Fruit fly (Drosophila melanogaster) whole organism, embryonic: ENCODE measurements around the gene CG43901.

Experiments
- Awh ChIP-seq: fragments of 200-800 bp; sonication (Bioruptor generic); IDR thresholded peaks from 2 replicates; pipeline ENCODE4, ENCODE4 v1.3.6; 2022; ENCODE audit warnings: missing biosample characterization, missing genetic modification characterization
- BEAF-32 ChIP-seq: fragments of 200-800 bp; sonication (Bioruptor generic); optimal IDR thresholded peaks from 3 replicates; lab custom pipeline; 2017; ENCODE audit warnings: missing biosample characterization, missing genetic modification characterization, mild to moderate bottlenecking, moderate library complexity, missing genetic modification reagents
- Bgb ChIP-seq: fragments of 200-800 bp; sonication (Bioruptor generic); IDR thresholded peaks from 2 replicates; pipeline ENCODE4 v1.3.6; 2022; ENCODE audit warnings: missing biosample characterization, missing genetic modification characterization; ENCODE audit not compliant: partially characterized antibody
- CG10431 ChIP-seq: fragments of 200-800 bp; sonication (Bioruptor generic); optimal IDR thresholded peaks from 3 replicates; lab custom pipeline; 2018; ENCODE audit warnings: missing biosample characterization, mild to moderate bottlenecking, missing genetic modification characterization
- CG12219 ChIP-seq: fragments of 200-800 bp; sonication (Bioruptor generic); optimal IDR thresholded peaks from 3 replicates; lab custom pipeline; 2018; ENCODE audit warnings: missing biosample characterization, mild to moderate bottlenecking, missing genetic modification characterization
- CG12769 ChIP-seq: fragments of 200-800 bp; sonication (Bioruptor generic); optimal IDR thresholded peaks from 2 replicates; lab custom pipeline; 2019; ENCODE audit warnings: missing biosample characterization, mild to moderate bottlenecking, missing genetic modification characterization, moderate library complexity
- CG1603 ChIP-seq: fragments of 200-800 bp; sonication (Bioruptor generic); optimal IDR thresholded peaks from 2 replicates; lab custom pipeline; 2019; ENCODE audit warnings: missing biosample characterization, mild to moderate bottlenecking, missing genetic modification characterization, moderate library complexity
- CG16815 ChIP-seq: fragments of 200-800 bp; sonication (Bioruptor generic); optimal IDR thresholded peaks from 3 replicates; lab custom pipeline; 2017; ENCODE audit warnings: missing biosample characterization, mild to moderate bottlenecking, missing genetic modification characterization
- CG17568 ChIP-seq: fragments of 200-800 bp; sonication (Bioruptor generic); optimal IDR thresholded peaks from 2 replicates; lab custom pipeline; 2018; ENCODE audit warnings: missing biosample characterization, mild to moderate bottlenecking, missing genetic modification characterization, moderate library complexity
- CG17912 ChIP-seq: fragments of 200-800 bp; sonication (Bioruptor generic); optimal IDR thresholded peaks from 2 replicates; lab custom pipeline; 2018; ENCODE audit warnings: missing biosample characterization, mild to moderate bottlenecking, missing genetic modification characterization
- CG2116 ChIP-seq: fragments of 200-800 bp; sonication (Bioruptor generic); optimal IDR thresholded peaks from 3 replicates; lab custom pipeline; 2018; ENCODE audit warnings: missing biosample characterization, mild to moderate bottlenecking, missing genetic modification characterization
- CG2202 ChIP-seq: fragments of 200-800 bp; sonication (Bioruptor generic); optimal IDR thresholded peaks from 2 replicates; lab custom pipeline; 2018; ENCODE audit warnings: missing biosample characterization, mild to moderate bottlenecking, missing genetic modification characterization
- CG34224 ChIP-seq: fragments of 200-800 bp; sonication (Bioruptor generic); IDR thresholded peaks from 3 replicates; pipeline ENCODE4 v1.3.6; 2022; ENCODE audit warnings: missing biosample characterization, missing genetic modification characterization; ENCODE audit not compliant: partially characterized antibody
- CG42726 ChIP-seq: fragments of 200-800 bp; sonication (Bioruptor generic); IDR thresholded peaks from 2 replicates; pipeline ENCODE4 v1.3.6; 2022; ENCODE audit warnings: missing biosample characterization, missing genetic modification characterization; ENCODE audit not compliant: partially characterized antibody
- CG4360 ChIP-seq: fragments of 200-800 bp; sonication (Bioruptor generic); IDR thresholded peaks from 2 replicates; pipeline ENCODE4 v1.3.6; 2022; ENCODE audit warnings: missing biosample characterization, missing genetic modification characterization
- CG7963 ChIP-seq: fragments of 200-800 bp; sonication (Bioruptor generic); IDR thresholded peaks from 3 replicates; pipeline ENCODE4 v1.3.6; 2022; ENCODE audit warnings: missing biosample characterization, missing genetic modification characterization; ENCODE audit not compliant: partially characterized antibody
- D ChIP-seq, 2 experiments: fragments of 200-800 bp in 1 of 2; fragments of >200 bp in 1 of 2; sonication (Bioruptor generic) in 1 of 2; optimal IDR thresholded peaks; 2 replicates in 1 of 2; 3 replicates in 1 of 2; lab custom pipeline; 2017; ENCODE audit warnings: mild to moderate bottlenecking in 1 of 2, missing biosample characterization in 1 of 2, missing genetic modification characterization in 1 of 2, missing genetic modification reagents in 1 of 2
- Deaf1 ChIP-seq: fragments of 200-800 bp; optimal IDR thresholded peaks from 3 replicates; lab custom pipeline; 2019; ENCODE audit warnings: missing biosample characterization, mild to moderate bottlenecking, missing genetic modification characterization, moderate library complexity
- Dll ChIP-seq: fragments of 200-800 bp; sonication (Bioruptor generic); IDR thresholded peaks from 4 replicates; pipeline ENCODE4 v1.3.6; 2022; ENCODE audit warnings: missing biosample characterization, missing genetic modification characterization; ENCODE audit not compliant: partially characterized antibody
- Drgx ChIP-seq: fragments of 200-800 bp; sonication (Bioruptor generic); IDR thresholded peaks from 2 replicates; pipeline ENCODE4 v1.3.6; 2022; ENCODE audit warnings: missing biosample characterization, missing genetic modification characterization
- E2f2 ChIP-seq: fragments of 200-800 bp; sonication (Bioruptor generic); IDR thresholded peaks from 2 replicates; pipeline ENCODE4 v1.3.6; 2022; ENCODE audit warnings: missing biosample characterization, missing genetic modification characterization
- Fer2 ChIP-seq: fragments of 200-800 bp; sonication (Bioruptor generic); optimal IDR thresholded peaks from 2 replicates; lab custom pipeline; 2018; ENCODE audit warnings: missing biosample characterization, mild to moderate bottlenecking, missing genetic modification characterization, moderate library complexity
- HLH4C ChIP-seq: fragments of 200-800 bp; sonication (Bioruptor generic); IDR thresholded peaks from 3 replicates; pipeline ENCODE4 v1.3.6; 2022; ENCODE audit warnings: missing biosample characterization, missing genetic modification characterization; ENCODE audit not compliant: partially characterized antibody
- MESR4 ChIP-seq: fragments of 200-800 bp; sonication (Bioruptor generic); optimal IDR thresholded peaks from 2 replicates; lab custom pipeline; 2018; ENCODE audit warnings: missing biosample characterization, mild to moderate bottlenecking, missing genetic modification characterization, moderate library complexity
- Med ChIP-seq: fragments of 200-800 bp; sonication (Bioruptor generic); peaks from one replicate; lab custom pipeline; 2016; ENCODE audit warnings: missing biosample characterization, missing genetic modification characterization, mild to moderate bottlenecking, inconsistent platforms, moderate library complexity
- Sry-β ChIP-seq: fragments of 200-800 bp; sonication (Bioruptor generic); optimal IDR thresholded peaks from 2 replicates; lab custom pipeline; 2018; ENCODE audit warnings: missing biosample characterization, mild to moderate bottlenecking, missing genetic modification characterization, moderate library complexity
- Xrp1 ChIP-seq: fragments of 200-800 bp; sonication (Bioruptor generic); IDR thresholded peaks from 2 replicates; pipeline ENCODE4 v1.3.6; 2022; ENCODE audit warnings: missing biosample characterization, missing genetic modification characterization
- amos ChIP-seq: fragments of 200-800 bp; sonication (Bioruptor generic); IDR thresholded peaks from 2 replicates; pipeline ENCODE4 v1.3.6; 2022; ENCODE audit warnings: missing biosample characterization, missing genetic modification characterization; ENCODE audit not compliant: partially characterized antibody
- ase ChIP-seq: fragments of 200-800 bp; sonication (Bioruptor generic); IDR thresholded peaks from 3 replicates; pipeline ENCODE4 v1.3.6; 2022; ENCODE audit warnings: missing biosample characterization, missing genetic modification characterization
- ato ChIP-seq: fragments of 200-800 bp; sonication (Bioruptor generic); IDR thresholded peaks from 2 replicates; pipeline ENCODE4 v1.3.6; 2022; ENCODE audit warnings: missing biosample characterization, missing genetic modification characterization; ENCODE audit not compliant: partially characterized antibody
- crp ChIP-seq, 2 experiments: fragments of 200-800 bp; sonication (Bioruptor generic); optimal IDR thresholded peaks; 2 replicates in 1 of 2; 3 replicates in 1 of 2; lab custom pipeline; 2017; ENCODE audit warnings: missing biosample characterization in 2 of 2, missing genetic modification characterization in 2 of 2, mild to moderate bottlenecking in 1 of 2, moderate library complexity in 1 of 2
- knrl ChIP-seq: fragments of 200-800 bp; sonication (Bioruptor generic); IDR thresholded peaks from 3 replicates; pipeline ENCODE4 v1.3.6; 2022; ENCODE audit warnings: missing biosample characterization, missing genetic modification characterization; ENCODE audit not compliant: partially characterized antibody
- mld ChIP-seq: fragments of 200-800 bp; sonication (Bioruptor generic); IDR thresholded peaks from 3 replicates; pipeline ENCODE4 v1.3.6; 2022; ENCODE audit warnings: missing biosample characterization, missing genetic modification characterization; ENCODE audit not compliant: partially characterized antibody
- peb ChIP-seq: fragments of 200-800 bp; sonication (Bioruptor generic); IDR thresholded peaks from 2 replicates; pipeline ENCODE4 v1.3.6; 2022; ENCODE audit warnings: missing biosample characterization, missing genetic modification characterization
- pros ChIP-seq: fragments of 200-800 bp; sonication (Bioruptor generic); optimal IDR thresholded peaks from 3 replicates; lab custom pipeline; 2019; ENCODE audit warnings: missing biosample characterization, mild to moderate bottlenecking, missing genetic modification characterization, moderate library complexity
- pzg ChIP-seq: fragments of 200-800 bp; sonication (Bioruptor generic); optimal IDR thresholded peaks from 3 replicates; lab custom pipeline; 2018; ENCODE audit warnings: missing biosample characterization, mild to moderate bottlenecking, missing genetic modification characterization, moderate library complexity
- sens ChIP-seq: fragments of 200-800 bp; sonication (Bioruptor generic); peaks from one replicate; lab custom pipeline; 2016; ENCODE audit warnings: missing biosample characterization, missing genetic modification characterization
- tna ChIP-seq: fragments of 200-800 bp; sonication (Bioruptor generic); IDR thresholded peaks from 2 replicates; pipeline ENCODE4 v1.3.6; 2022; ENCODE audit warnings: missing biosample characterization, missing genetic modification characterization; ENCODE audit not compliant: partially characterized antibody

Gene CG43901

DNA sequence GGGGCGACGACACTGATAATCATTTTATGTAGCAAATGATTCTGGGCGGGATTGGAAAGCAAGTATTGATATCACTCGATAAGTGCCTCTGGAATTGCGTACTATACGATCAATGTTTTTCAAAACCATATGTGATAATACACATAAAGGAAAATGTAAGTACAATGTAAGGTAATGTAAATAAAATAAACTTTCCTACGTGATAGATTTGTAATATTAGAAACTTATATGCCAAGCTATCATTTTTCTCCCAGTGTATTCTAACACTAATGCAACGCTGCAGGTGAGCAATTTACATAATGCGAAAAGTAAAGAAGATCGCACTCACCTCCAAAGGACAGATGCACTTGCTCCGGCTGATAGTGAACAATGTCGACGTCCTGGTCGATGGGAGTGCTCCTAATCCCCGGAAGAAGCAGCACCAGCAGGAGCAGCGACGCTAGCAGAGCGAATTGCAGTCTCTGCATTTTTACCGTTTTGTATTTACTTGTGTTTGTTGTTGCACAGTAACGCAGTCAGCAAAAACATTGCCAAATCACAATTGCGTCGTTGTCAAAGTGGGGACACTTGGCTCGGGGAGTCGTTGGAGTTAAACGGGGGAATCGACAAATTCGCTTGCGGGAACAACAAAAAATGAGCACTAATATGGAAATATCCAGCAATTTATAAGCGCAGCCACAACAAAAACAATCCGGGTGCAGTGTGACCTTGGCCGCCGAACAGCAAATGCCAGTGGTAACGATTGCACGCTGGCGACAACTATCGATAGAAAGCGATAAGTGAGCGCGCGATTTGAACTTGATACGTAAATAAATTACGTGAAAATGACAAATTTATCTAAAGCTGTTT is 28.3 kb upstream of the CG43901 start, which contains the start of gene CG1637 (continued):
- TF ChIP-seq pzg (GFP tag; lab: Kevin White, UChicago), result peak; percentile 70
- peak; percentile 50 for TF ChIP-seq CG1603 (tag; lab: Kevin White, UChicago)
- peak; percentile 32 for TF ChIP-seq Med (GFP tag; lab: Kevin White, UChicago)
- TF ChIP-seq CG17568 (GFP tag; lab: Kevin White, UChicago), result no peak
- TF ChIP-seq Awh (GFP tag; lab: Robert Waterston, UW), result no peak
- peak; percentile 79 for TF ChIP-seq sens
- TF ChIP-seq D (optimal IDR thresholded peaks at IDR 0.05; lab: Kevin White, UChicago), result peak; percentile 52
- no peak for TF ChIP-seq D (GFP tag; optimal IDR thresholded peaks at IDR 0.05; lab: Kevin White, UChicago)
- 0 out of 2 replicates have a peak, but pooled peaks have one; percentile 33 for TF ChIP-seq tna (GFP tag; lab: Robert Waterston, UW)
- TF ChIP-seq pros, result no peak
- no peak for TF ChIP-seq CG12769 (tag; lab: Kevin White, UChicago)
- TF ChIP-seq CG10431 (GFP tag; lab: Kevin White, UChicago), result no peak
- 0 out of 3 replicates have a peak, but pooled peaks have one; percentile 52 for TF ChIP-seq mld (GFP tag; lab: Robert Waterston, UW)
- TF ChIP-seq BEAF-32, result peak; percentile 75
- TF ChIP-seq ato (GFP tag; lab: Robert Waterston, UW), result peak; percentile 39
- peak; percentile 64 for TF ChIP-seq HLH4C (GFP tag; lab: Robert Waterston, UW)
- TF ChIP-seq CG4360 (GFP tag; lab: Robert Waterston, UW), result peak; percentile 89
- TF ChIP-seq CG16815 (GFP tag; lab: Kevin White, UChicago), result no peak
- TF ChIP-seq MESR4 (GFP tag; lab: Kevin White, UChicago), result peak; percentile 64
- TF ChIP-seq peb (GFP tag; lab: Robert Waterston, UW), result no peak
- TF ChIP-seq CG17912, result no peak
- peak; percentile 3 for TF ChIP-seq CG2202
- peak; percentile 93 for TF ChIP-seq E2f2 (GFP tag; lab: Robert Waterston, UW)
- no peak for TF ChIP-seq Deaf1 (tag; lab: Kevin White, UChicago)
- peak; percentile 72 for TF ChIP-seq Dll
- peak; percentile 54 for TF ChIP-seq CG34224
- TF ChIP-seq CG7963 (GFP tag; lab: Robert Waterston, UW), result peak; percentile 32; the same call in 1 of the 3 replicates
- TF ChIP-seq Sry-β (GFP tag; lab: Kevin White, UChicago), result peak; percentile 62
- TF ChIP-seq crp (GFP tag; optimal IDR thresholded peaks at IDR 0.05; lab: Kevin White, UChicago), result peak in 1 of 2 experiments; percentile 25
- TF ChIP-seq CG42726 (GFP tag; lab: Robert Waterston, UW), result peak; percentile 51; the same call in 1 of the 2 replicates
- no peak for TF ChIP-seq Fer2 (tag; lab: Kevin White, UChicago)
- no peak for TF ChIP-seq ase (GFP tag; lab: Robert Waterston, UW)
- TF ChIP-seq knrl (GFP tag; lab: Robert Waterston, UW), result peak; percentile 66
- TF ChIP-seq CG2116 (GFP tag; lab: Kevin White, UChicago), result peak; percentile 64
- TF ChIP-seq amos (GFP tag; lab: Robert Waterston, UW), result peak; percentile 75
- TF ChIP-seq Xrp1, result no peak
- TF ChIP-seq Drgx, result peak; percentile 61
- TF ChIP-seq Bgb (GFP tag; lab: Robert Waterston, UW), result peak; percentile 74
- no peak for TF ChIP-seq CG12219 (GFP tag; lab: Kevin White, UChicago)
